Fruit fly (Drosophila melanogaster) whole organism, pupa: ENCODE data around the gene niki.

Source experiments
- CG10348 ChIP-seq: fragments of 200-800 bp; sonication (Bioruptor generic); IDR thresholded peaks from 2 replicates; pipeline ENCODE4 v1.3.6; 2022; ENCODE audit warnings: missing biosample characterization, missing genetic modification characterization
- fd96Ca ChIP-seq: fragments of 200-800 bp; sonication (Bioruptor generic); IDR thresholded peaks from 3 replicates; pipeline ENCODE4 v1.3.6; 2022; ENCODE audit warnings: missing biosample characterization, missing genetic modification characterization

DNA sequence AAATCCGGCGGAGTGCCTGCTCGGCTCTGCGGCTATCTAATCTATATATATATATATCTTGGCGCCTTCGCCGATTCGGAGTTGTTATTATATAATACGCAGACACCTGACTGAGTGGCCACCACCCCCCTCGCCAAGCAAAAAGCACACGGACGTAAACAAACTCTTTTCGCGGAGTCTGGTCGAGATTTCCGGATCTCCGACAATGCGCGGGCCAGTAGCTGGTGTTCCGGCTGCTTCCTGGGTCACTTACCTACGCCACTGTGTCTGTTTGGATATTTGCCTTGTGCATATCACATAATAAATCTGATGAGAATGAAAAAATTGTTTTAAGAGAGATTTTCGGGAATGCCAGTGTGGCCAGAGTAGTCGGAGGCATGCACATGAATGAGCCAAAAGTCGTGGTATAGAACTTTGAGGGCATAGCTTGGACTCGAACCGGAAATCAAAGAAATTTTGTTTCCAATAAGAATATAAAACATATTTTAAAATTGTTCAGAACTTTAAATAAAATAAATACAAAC is 38.3 kb downstream of the niki start, which contains the start of gene CG5805:
- no peak for TF ChIP-seq CG10348 (GFP tag; lab: Robert Waterston, UW)
- no peak for TF ChIP-seq fd96Ca
